Fruit fly (Drosophila melanogaster) ovary, adult (tissue): ENCODE data around the gene CG9555.

ENCODE experiments used
- CG17801 ChIP-seq: fragments of 200-800 bp; optimal IDR thresholded peaks from 2 replicates; lab custom pipeline; 2019; ENCODE audit warnings: missing biosample characterization, mild to moderate bottlenecking, missing genetic modification characterization, moderate library complexity; ENCODE audit not compliant: partially characterized antibody

CG9555 gene

dm6 chr2L:8991583-8991982 lies at the start of gene CG9555:
Gene CG9555 (plus strand): TSS chr2L:8991735.
- no peak for TF ChIP-seq CG17801

dm6 chr2L:8941736-8942337 lies 49.7 kb upstream of the CG9555 start, which contains the start of gene Argl:
Gene Argl (minus strand): TSS chr2L:8942105.
- TF ChIP-seq CG17801 = no peak

- peak; percentile 38 for TF ChIP-seq CG17801
Measured at dm6 chr2L:8943110-8943509, 48.4 kb upstream of the CG9555 start, which contains the start of gene CG9515. Gene CG9515 (minus strand): TSS chr2L:8943257.

dm6 chr2L:8946718-8947316 lies 44.7 kb upstream of the CG9555 start, which contains the start of gene CG46397:
Gene CG46397 (plus strand): TSS chr2L:8947266.
- TF ChIP-seq CG17801 = no peak

dm6 chr2L:8947989-8948388 lies 43.5 kb upstream of the CG9555 start:
- peak; percentile 28 for TF ChIP-seq CG17801

- TF ChIP-seq CG17801 = no peak
Measured at dm6 chr2L:8948650-8949049, 42.9 kb upstream of the CG9555 start.

- TF ChIP-seq CG17801 = no peak
Measured at dm6 chr2L:8949919-8950722, 41.4 kb upstream of the CG9555 start.

dm6 chr2L:8951184-8951934 lies 40.2 kb upstream of the CG9555 start, which contains the start of gene C1GalTA:
Gene C1GalTA (minus strand): TSS chr2L:8951216.
- peak; percentile 99 for TF ChIP-seq CG17801

dm6 chr2L:8952194-8953037 lies 39.1 kb upstream of the CG9555 start:
- TF ChIP-seq CG17801 = no peak

dm6 chr2L:8955597-8956335 lies 35.8 kb upstream of the CG9555 start:
- no peak for TF ChIP-seq CG17801

- no peak for TF ChIP-seq CG17801
Measured at dm6 chr2L:8956336-8956726, 35.2 kb upstream of the CG9555 start.

dm6 chr2L:8957152-8957551 lies 34.4 kb upstream of the CG9555 start:
- no peak for TF ChIP-seq CG17801

dm6 chr2L:8958046-8958497 lies 33.5 kb upstream of the CG9555 start:
- TF ChIP-seq CG17801 = peak; percentile 84

- TF ChIP-seq CG17801 = no peak
Measured at dm6 chr2L:8959001-8959461, 32.5 kb upstream of the CG9555 start, which contains the start of gene CG31886. Gene CG31886 (minus strand): TSS chr2L:8959051.

dm6 chr2L:8962254-8962653 lies 29.3 kb upstream of the CG9555 start, which contains the start of the genes CG9525 and CG32985:
Gene CG9525 (minus strand): TSS chr2L:8962354.
Gene CG32985 (plus strand): TSS chr2L:8962533.
- TF ChIP-seq CG17801 = no peak
